Fruit fly (Drosophila melanogaster): ENCODE data around the gene CG14868.

dm6 chr3R:15342926-15343685 lies 26.6 kb downstream of the CG14868 start, which contains the start of gene Nagk:
- TF ChIP-seq CTCF (optimal IDR thresholded peaks at IDR 0.05) (no peak), CG8478 (optimal IDR thresholded peaks at IDR 0.05) (no peak)

Data from S2 (cell line).